Worm (Caenorhabditis elegans) whole organism, mixed stage, embryonic: ENCODE measurements around the gene F43G6.4.

Experiments
- lin-32 ChIP-seq: fragments of 200-800 bp; sonication (Bioruptor generic); optimal IDR thresholded peaks from 2 replicates; lab custom pipeline; 2018; ENCODE audit warnings: mild to moderate bottlenecking, missing genetic modification characterization, missing compliant biosample characterization
- tbx-8 ChIP-seq: fragments of 200-800 bp; sonication (Bioruptor generic); optimal IDR thresholded peaks from 2 replicates; lab custom pipeline; 2018; ENCODE audit warnings: mild to moderate bottlenecking, missing genetic modification characterization, moderate library complexity, missing compliant biosample characterization
- unc-39 ChIP-seq: fragments of 150-350 bp; optimal IDR thresholded peaks from 2 replicates; lab custom pipeline; 2014; ENCODE audit warnings: missing biosample characterization, missing genetic modification characterization

DNA sequence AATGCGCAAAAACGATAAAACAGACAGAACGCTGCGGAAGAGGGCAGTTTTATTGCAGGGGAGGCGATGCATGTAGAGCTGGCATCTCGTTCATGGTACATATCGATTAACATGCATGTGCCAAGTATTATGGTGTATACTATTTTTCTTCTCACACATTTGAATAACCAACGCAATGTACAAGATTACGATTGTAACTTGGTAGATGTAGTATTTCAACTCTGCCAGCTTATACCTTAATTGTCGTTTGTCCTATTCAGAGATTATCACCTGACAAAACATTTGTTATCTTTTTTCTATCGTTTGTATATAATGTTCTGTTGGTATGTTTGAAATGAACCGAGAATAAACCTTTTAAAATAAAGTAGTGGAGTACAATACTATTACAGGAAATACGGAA lies 39.4 kb downstream of the F43G6.4 start, which contains the start of gene pes-5:
- no peak for TF ChIP-seq unc-39 (tag; lab: Kevin White, UChicago)
- no peak for TF ChIP-seq lin-32 (GFP tag; lab: Kevin White, UChicago)
- TF ChIP-seq tbx-8 = no peak
